Worm (Caenorhabditis elegans) whole organism, midembryonic: ENCODE results near the gene ptr-16.

Source experiments
- T22C8.4 ChIP-seq: fragments of 200-800 bp; sonication (Bioruptor generic); IDR thresholded peaks from 2 replicates; pipeline ENCODE4 v1.3.6; 2022; ENCODE audit warnings: missing genetic modification characterization, missing compliant biosample characterization
- cog-1 ChIP-seq: sonication (generic microtip); optimal IDR thresholded peaks from 2 replicates; lab custom pipeline; 2016; ENCODE audit warnings: missing genetic modification characterization, missing compliant biosample characterization
- flt-1 ChIP-seq: fragments of 200-800 bp; sonication (Bioruptor generic); IDR thresholded peaks from 2 replicates; pipeline ENCODE4 v1.3.6; 2022; ENCODE audit warnings: missing genetic modification characterization, missing compliant biosample characterization
- klf-2 ChIP-seq: fragments of 200-800 bp; sonication (Bioruptor generic); conservative IDR thresholded peaks from 2 replicates; pipeline ENCODE4 v1.3.6; 2022; ENCODE audit warnings: missing genetic modification reagents, missing genetic modification characterization, missing compliant biosample characterization
- med-1 ChIP-seq: sonication (generic microtip); optimal IDR thresholded peaks from 2 replicates; lab custom pipeline; 2017; ENCODE audit warnings: missing genetic modification characterization, mild to moderate bottlenecking, missing compliant biosample characterization, antibody characterized with exemption, missing genetic modification reagents; ENCODE audit not compliant: insufficient read depth
- ref-1 ChIP-seq: fragments of 200-800 bp; sonication (Bioruptor generic); conservative IDR thresholded peaks from 2 replicates; pipeline ENCODE4 v1.3.6; 2022; ENCODE audit warnings: missing genetic modification reagents, missing genetic modification characterization, missing compliant biosample characterization
- tab-1 ChIP-seq: fragments of 200-800 bp; sonication (Bioruptor generic); IDR thresholded peaks from 2 replicates; pipeline ENCODE4 v1.3.6; 2022; ENCODE audit warnings: missing genetic modification characterization, missing compliant biosample characterization
- ztf-23 ChIP-seq: fragments of 200-800 bp; sonication (Bioruptor generic); IDR thresholded peaks from 2 replicates; pipeline ENCODE4 v1.3.6; 2022; ENCODE audit warnings: missing genetic modification reagents, missing genetic modification characterization, missing compliant biosample characterization
- ztf-29 ChIP-seq: fragments of 200-800 bp; sonication (Bioruptor generic); IDR thresholded peaks from 2 replicates; pipeline ENCODE4 v1.3.6; 2022; ENCODE audit warnings: missing genetic modification reagents, missing genetic modification characterization, missing compliant biosample characterization

Gene ptr-16

DNA sequence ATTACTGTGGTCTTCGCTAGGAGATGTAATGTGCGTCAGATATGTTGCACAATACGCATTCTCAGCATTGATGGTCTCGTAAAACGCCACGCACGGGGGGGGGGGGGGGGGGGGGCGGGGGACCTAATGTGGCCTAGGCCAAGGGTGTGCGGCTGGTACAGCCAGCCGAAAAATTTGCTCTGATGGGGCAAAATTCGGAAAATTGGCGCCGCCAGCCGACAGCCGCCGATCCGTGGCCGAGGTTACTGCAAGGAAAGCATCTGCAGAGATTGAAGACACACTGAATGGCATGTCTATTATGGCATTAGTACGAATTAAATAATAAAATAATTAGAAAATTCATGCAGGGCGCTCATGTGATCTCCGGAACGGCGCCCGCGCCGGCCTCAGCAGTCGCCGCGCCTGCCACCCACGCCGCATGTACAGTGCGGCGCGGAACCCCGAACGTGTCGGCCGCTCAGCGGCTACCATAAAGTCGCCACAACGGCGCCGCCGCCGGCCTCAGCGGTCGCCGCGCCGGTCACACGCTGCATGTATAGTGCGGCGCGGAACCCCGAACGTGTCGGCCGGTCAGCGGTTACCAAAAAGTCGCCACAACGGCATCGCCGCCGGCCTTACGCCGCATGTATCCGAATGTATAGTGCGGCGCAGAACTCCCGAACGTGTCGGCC, 33.8 kb downstream of the ptr-16 start, which contains the start of gene Y50D4A.6:
Y50D4A.6 (minus strand) TSS at position 51 of the 671 bp plus-strand sequence.
- no peak for TF ChIP-seq cog-1
- TF ChIP-seq ref-1 (GFP tag; lab: Robert Waterston, UW), result no peak
- no peak for TF ChIP-seq med-1 (GFP tag; lab: Kevin White, UChicago)
- no peak for TF ChIP-seq tab-1 (GFP tag; lab: Robert Waterston, UW)
- TF ChIP-seq ztf-29 (GFP tag; lab: Robert Waterston, UW), result no peak
- no peak for TF ChIP-seq T22C8.4 (GFP tag; lab: Robert Waterston, UW)
- TF ChIP-seq klf-2 (GFP tag; lab: Robert Waterston, UW), result no peak
- no peak for TF ChIP-seq flt-1 (GFP tag; lab: Robert Waterston, UW)
- no peak for TF ChIP-seq ztf-23 (GFP tag; lab: Robert Waterston, UW)

DNA sequence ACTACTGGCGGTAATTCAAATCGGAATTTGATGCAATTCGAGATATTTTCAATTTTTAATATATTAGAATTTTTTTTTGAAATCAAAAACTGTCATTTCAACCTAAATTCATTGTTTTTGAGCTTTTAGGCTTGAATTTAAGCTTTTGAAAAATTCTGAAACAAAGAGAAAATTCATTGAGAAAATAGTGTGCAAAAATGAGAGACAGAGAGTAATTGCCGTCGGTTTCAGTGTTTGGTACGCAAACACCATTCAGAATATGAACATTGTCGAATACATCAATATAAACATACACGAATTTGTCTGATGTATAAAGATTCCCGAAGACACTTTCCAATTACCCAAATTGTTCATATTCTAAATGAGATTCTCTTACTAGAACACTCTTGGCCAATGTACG, 36.2 kb downstream of the ptr-16 start:
- no peak for TF ChIP-seq cog-1
- TF ChIP-seq tab-1 (GFP tag; lab: Robert Waterston, UW), result no peak
- no peak for TF ChIP-seq ref-1 (GFP tag; lab: Robert Waterston, UW)
- no peak for TF ChIP-seq ztf-29 (GFP tag; lab: Robert Waterston, UW)
- no peak for TF ChIP-seq ztf-23 (GFP tag; lab: Robert Waterston, UW)
- no peak for TF ChIP-seq klf-2 (GFP tag; lab: Robert Waterston, UW)

DNA sequence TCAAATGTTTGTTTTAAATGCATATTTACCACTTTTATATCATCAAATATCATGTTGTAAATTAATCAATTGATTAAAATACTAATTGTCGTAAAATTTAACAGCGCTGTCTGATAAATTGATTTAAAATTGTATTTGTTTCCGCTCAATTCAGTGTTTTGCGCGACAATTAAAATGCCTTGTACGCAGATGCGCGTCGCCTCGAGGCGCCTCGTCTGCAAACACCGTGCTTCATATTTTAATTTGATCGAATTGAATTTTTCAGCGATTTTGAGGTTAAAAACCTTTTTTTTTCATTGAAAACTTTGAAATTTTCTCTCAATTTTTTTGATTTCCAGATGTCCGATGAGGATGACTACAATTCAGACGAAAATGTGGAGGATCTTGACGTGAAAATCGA, 41.5 kb downstream of the ptr-16 start, which contains the start of gene Y50D4A.5:
Y50D4A.5 (plus strand) TSS at position 337 of the 400 bp plus-strand sequence.
- TF ChIP-seq med-1 (GFP tag; lab: Kevin White, UChicago) (no peak), T22C8.4 (GFP tag; lab: Robert Waterston, UW) (peak; percentile 17; the same call in 1 of the 2 replicates), flt-1 (GFP tag; lab: Robert Waterston, UW) (peak; percentile 39; the same call in 1 of the 2 replicates), klf-2 (GFP tag; lab: Robert Waterston, UW) (no peak), ref-1 (GFP tag; lab: Robert Waterston, UW) (no peak), ztf-23 (GFP tag; lab: Robert Waterston, UW) (0 out of 2 replicates have a peak, but pooled peaks have one; percentile 18), cog-1 (no peak), ztf-29 (GFP tag; lab: Robert Waterston, UW) (no peak), tab-1 (GFP tag; lab: Robert Waterston, UW) (0 out of 2 replicates have a peak, but pooled peaks have one; percentile 52)

DNA sequence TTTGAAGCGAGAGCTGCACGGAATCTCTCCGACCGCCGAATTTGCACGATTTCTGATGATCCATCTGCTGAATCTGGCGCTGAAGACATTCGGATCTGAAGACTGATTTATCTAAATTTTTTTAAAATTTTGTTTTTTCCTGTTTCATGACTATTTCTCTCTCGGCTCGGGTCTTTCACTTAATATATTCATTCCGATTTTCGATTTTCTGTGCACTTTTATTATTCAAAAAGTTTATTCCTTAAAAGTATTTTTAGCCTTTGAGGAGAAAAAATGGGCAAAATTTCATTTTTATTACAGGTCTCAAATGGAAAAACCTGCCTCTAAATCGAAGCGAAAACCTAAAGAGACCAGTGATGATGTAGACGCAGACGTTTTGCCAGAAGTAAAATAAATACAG, 42.1 kb downstream of the ptr-16 start, which contains the start of gene Y50D4A.1:
Y50D4A.1 (plus strand) TSS at position 301 of the 400 bp plus-strand sequence.
- TF ChIP-seq klf-2 (GFP tag; lab: Robert Waterston, UW) (no peak), med-1 (GFP tag; lab: Kevin White, UChicago) (no peak), T22C8.4 (GFP tag; lab: Robert Waterston, UW) (no peak), tab-1 (GFP tag; lab: Robert Waterston, UW) (no peak), ztf-29 (GFP tag; lab: Robert Waterston, UW) (no peak), ztf-23 (GFP tag; lab: Robert Waterston, UW) (no peak), cog-1 (no peak), flt-1 (GFP tag; lab: Robert Waterston, UW) (no peak), ref-1 (GFP tag; lab: Robert Waterston, UW) (no peak)

DNA sequence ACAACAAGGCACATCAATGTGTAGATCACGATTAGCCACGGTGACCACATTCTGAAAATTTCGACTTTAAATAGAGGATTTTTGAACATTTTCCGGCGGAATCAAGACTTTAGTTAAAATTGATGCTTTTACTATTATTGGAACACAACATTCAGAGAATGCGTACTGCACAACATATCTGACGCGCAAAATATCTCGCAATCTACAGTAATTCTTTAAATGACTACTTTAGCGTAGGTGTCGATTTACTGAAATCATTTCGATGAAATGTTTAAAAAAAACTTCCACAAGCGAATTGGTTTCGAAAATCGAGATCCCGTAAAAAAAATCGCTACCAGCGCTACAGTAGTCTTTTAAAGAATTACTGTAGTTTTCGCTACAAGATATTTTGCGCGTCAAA, 55.0 kb downstream of the ptr-16 start, which contains the start of gene Y50D4A.10:
Y50D4A.10 (minus strand) TSS at position 57 of the 400 bp plus-strand sequence.
- TF ChIP-seq tab-1 (GFP tag; lab: Robert Waterston, UW), result no peak
- TF ChIP-seq klf-2 (GFP tag; lab: Robert Waterston, UW), result no peak
- TF ChIP-seq cog-1, result no peak
- no peak for TF ChIP-seq T22C8.4 (GFP tag; lab: Robert Waterston, UW)
- TF ChIP-seq ztf-29 (GFP tag; lab: Robert Waterston, UW), result no peak
- TF ChIP-seq med-1 (GFP tag; lab: Kevin White, UChicago), result no peak
- TF ChIP-seq ztf-23 (GFP tag; lab: Robert Waterston, UW), result no peak
- TF ChIP-seq flt-1 (GFP tag; lab: Robert Waterston, UW), result no peak
- TF ChIP-seq ref-1 (GFP tag; lab: Robert Waterston, UW), result no peak

DNA sequence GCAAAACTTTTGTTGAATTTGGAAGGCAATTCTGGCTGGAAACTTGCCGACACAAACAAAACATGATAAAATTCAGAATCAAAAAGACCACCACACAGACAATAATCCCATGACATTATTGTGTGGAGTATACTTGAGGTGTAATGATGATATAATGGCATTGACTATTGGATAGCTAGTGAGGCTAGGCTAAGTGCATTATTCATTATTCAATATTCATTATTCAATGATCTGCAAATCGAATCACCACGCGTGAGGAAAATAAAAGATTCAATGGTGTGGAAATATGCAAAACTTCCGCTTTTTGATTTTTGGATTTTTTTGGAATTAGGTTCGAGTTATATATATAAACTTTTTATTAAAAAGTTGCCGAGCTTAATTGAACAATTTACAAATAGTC, 58.0 kb downstream of the ptr-16 start:
- TF ChIP-seq flt-1 (GFP tag; lab: Robert Waterston, UW), result no peak
- 0 out of 2 replicates have a peak, but pooled peaks have one; percentile 13 for TF ChIP-seq ztf-23 (GFP tag; lab: Robert Waterston, UW)
